Worm (Caenorhabditis elegans) whole organism, L4 larva: ENCODE data around the gene T04F3.1.

Source experiments
- F49E8.2 ChIP-seq: sonication (generic microtip); optimal IDR thresholded peaks from 2 replicates; lab custom pipeline; 2016; ENCODE audit warnings: missing compliant biosample characterization, mild to moderate bottlenecking, missing genetic modification characterization, borderline replicate concordance
- ama-1 ChIP-seq: fragments of 150-350 bp; optimal IDR thresholded peaks from 2 replicates; lab custom pipeline; 2014; ENCODE audit warnings: inconsistent platforms, mixed read lengths
- ceh-62 ChIP-seq: sonication (generic microtip); optimal IDR thresholded peaks from 2 replicates; lab custom pipeline; 2017; ENCODE audit warnings: missing biosample characterization, missing genetic modification characterization
- egl-27 ChIP-seq: sonication (generic microtip); optimal IDR thresholded peaks from 3 replicates; lab custom pipeline; 2017; ENCODE audit warnings: missing biosample characterization, missing genetic modification reagents, missing genetic modification characterization
- lir-3 ChIP-seq: sonication (generic microtip); optimal IDR thresholded peaks from 2 replicates; lab custom pipeline; 2016; ENCODE audit warnings: mild to moderate bottlenecking, missing genetic modification characterization, missing compliant biosample characterization
- nhr-25 ChIP-seq: sonication (generic microtip); optimal IDR thresholded peaks from 2 replicates; lab custom pipeline; 2017; ENCODE audit warnings: missing genetic modification characterization, mild to moderate bottlenecking, missing compliant biosample characterization, antibody characterized with exemption, moderate library complexity, borderline replicate concordance; ENCODE audit not compliant: insufficient read depth
- pha-4 ChIP-seq, 2 experiments: fragments of 150-350 bp in 1 of 2; fragments of 200-800 bp in 1 of 2; sonication (Bioruptor generic) in 1 of 2; IDR thresholded peaks in 1 of 2; optimal IDR thresholded peaks in 1 of 2; 2 replicates each; pipeline versions ENCODE4 v1.3.6 to Lab custom; 2014 to 2022; ENCODE audit warnings: missing genetic modification characterization in 2 of 2, missing genetic modification reagents in 2 of 2, missing biosample characterization in 1 of 2, missing compliant biosample characterization in 1 of 2
- set-16 ChIP-seq: fragments of 200-800 bp; sonication (Bioruptor generic); IDR thresholded peaks from 2 replicates; pipeline ENCODE4 v1.3.6; 2022; ENCODE audit warnings: missing genetic modification reagents, missing genetic modification characterization, missing compliant biosample characterization
- snpc-4 ChIP-seq: fragments of 150-350 bp; optimal IDR thresholded peaks from 2 replicates; lab custom pipeline; 2014; ENCODE audit warnings: missing biosample characterization, missing genetic modification characterization
- ztf-11 ChIP-seq: fragments of 150-350 bp; optimal IDR thresholded peaks from 2 replicates; lab custom pipeline; 2014; ENCODE audit warnings: missing biosample characterization, missing genetic modification characterization

- TF ChIP-seq ceh-62, result no peak
- TF ChIP-seq ama-1, result no peak
- TF ChIP-seq set-16 (GFP tag; lab: Robert Waterston, UW), result no peak
- no peak for TF ChIP-seq nhr-25 (tag; lab: Kevin White, UChicago)
- no peak for TF ChIP-seq snpc-4 (tag; lab: Kevin White, UChicago)
- TF ChIP-seq F49E8.2 (tag; lab: Kevin White, UChicago), result no peak
- no peak for TF ChIP-seq lir-3 (tag; lab: Kevin White, UChicago)
- no peak for TF ChIP-seq pha-4 (GFP tag; IDR thresholded peaks at IDR 0.05; lab: Robert Waterston, UW)
- TF ChIP-seq pha-4 (tag; optimal IDR thresholded peaks at IDR 0.05; lab: Kevin White, UChicago), result no peak
- no peak for TF ChIP-seq egl-27 (tag; lab: Kevin White, UChicago)
- no peak for TF ChIP-seq ztf-11 (tag; lab: Kevin White, UChicago)
Observed at ce11 chrV:11760371-11760770, 20.5 kb downstream of the T04F3.1 start, which contains the start of gene T04F3.5.
